Worm (Caenorhabditis elegans) whole organism, early embryonic: ENCODE data around the gene col-87.

Experiments used
- B0310.2 ChIP-seq: sonication (generic microtip); optimal IDR thresholded peaks from 2 replicates; lab custom pipeline; 2016; ENCODE audit warnings: mild to moderate bottlenecking, missing genetic modification characterization, missing compliant biosample characterization
- F13C5.2 ChIP-seq: sonication (generic microtip); optimal IDR thresholded peaks from 2 replicates; lab custom pipeline; 2017; ENCODE audit warnings: mild to moderate bottlenecking, missing genetic modification characterization, inconsistent platforms, missing compliant biosample characterization
- aly-1 ChIP-seq: sonication (generic microtip); optimal IDR thresholded peaks from 2 replicates; lab custom pipeline; 2016; ENCODE audit warnings: missing genetic modification characterization, missing compliant biosample characterization
- ama-1 ChIP-seq: fragments of 150-350 bp; optimal IDR thresholded peaks from 2 replicates; lab custom pipeline; 2014
- ceh-13 ChIP-seq: fragments of 200-800 bp; sonication (Bioruptor generic); optimal IDR thresholded peaks from 2 replicates; lab custom pipeline; 2018; ENCODE audit warnings: mild to moderate bottlenecking, missing genetic modification characterization, missing compliant biosample characterization
- ceh-36 ChIP-seq: sonication (generic microtip); optimal IDR thresholded peaks from 2 replicates; lab custom pipeline; 2016; ENCODE audit warnings: missing genetic modification characterization, inconsistent platforms, missing compliant biosample characterization
- ets-7 ChIP-seq: sonication (generic microtip); optimal IDR thresholded peaks from 2 replicates; lab custom pipeline; 2016; ENCODE audit warnings: missing genotype, missing genetic modification characterization, missing compliant biosample characterization
- flt-1 ChIP-seq: fragments of 200-800 bp; sonication (Bioruptor generic); IDR thresholded peaks from 2 replicates; pipeline ENCODE4 v1.3.6; 2022; ENCODE audit warnings: missing genetic modification characterization, missing compliant biosample characterization
- hmbx-1 ChIP-seq: sonication (generic microtip); optimal IDR thresholded peaks from 2 replicates; lab custom pipeline; 2016; ENCODE audit warnings: mild to moderate bottlenecking, missing genetic modification characterization, missing compliant biosample characterization
- hmg-4 ChIP-seq: fragments of 200-800 bp; sonication (Bioruptor generic); optimal IDR thresholded peaks from 2 replicates; lab custom pipeline; 2018; ENCODE audit warnings: mild to moderate bottlenecking, missing genetic modification characterization, missing compliant biosample characterization
- hnd-1 ChIP-seq: sonication (generic microtip); optimal IDR thresholded peaks from 2 replicates; lab custom pipeline; 2016; ENCODE audit warnings: missing genetic modification characterization, missing compliant biosample characterization
- pes-1 ChIP-seq: fragments of 200-800 bp; sonication (Bioruptor generic); IDR thresholded peaks from 2 replicates; pipeline ENCODE4 v1.3.6; 2022; ENCODE audit warnings: missing genetic modification reagents, missing genetic modification characterization, missing compliant biosample characterization
- scrt-1 ChIP-seq: fragments of 200-800 bp; sonication (Bioruptor generic); IDR thresholded peaks from 2 replicates; pipeline ENCODE4 v1.3.6; 2022; ENCODE audit warnings: missing genetic modification characterization, missing compliant biosample characterization
- sea-1 ChIP-seq: fragments of 200-800 bp; sonication (Bioruptor generic); conservative IDR thresholded peaks from 2 replicates; pipeline ENCODE4 v1.3.6; 2022; ENCODE audit warnings: missing genetic modification characterization, missing compliant biosample characterization
- tbx-11 ChIP-seq: fragments of 200-800 bp; sonication (Bioruptor generic); IDR thresholded peaks from 2 replicates; pipeline ENCODE4 v1.3.6; 2022; ENCODE audit warnings: missing genetic modification characterization, missing compliant biosample characterization
- tbx-37 ChIP-seq: fragments of 200-800 bp; sonication (Bioruptor generic); conservative IDR thresholded peaks from 2 replicates; pipeline ENCODE4 v1.3.6; 2022; ENCODE audit warnings: missing genetic modification reagents, missing genetic modification characterization, missing compliant biosample characterization
- tra-4 ChIP-seq: sonication (generic microtip); optimal IDR thresholded peaks from 2 replicates; lab custom pipeline; 2017; ENCODE audit warnings: missing genetic modification characterization, missing compliant biosample characterization

col-87 gene

DNA sequence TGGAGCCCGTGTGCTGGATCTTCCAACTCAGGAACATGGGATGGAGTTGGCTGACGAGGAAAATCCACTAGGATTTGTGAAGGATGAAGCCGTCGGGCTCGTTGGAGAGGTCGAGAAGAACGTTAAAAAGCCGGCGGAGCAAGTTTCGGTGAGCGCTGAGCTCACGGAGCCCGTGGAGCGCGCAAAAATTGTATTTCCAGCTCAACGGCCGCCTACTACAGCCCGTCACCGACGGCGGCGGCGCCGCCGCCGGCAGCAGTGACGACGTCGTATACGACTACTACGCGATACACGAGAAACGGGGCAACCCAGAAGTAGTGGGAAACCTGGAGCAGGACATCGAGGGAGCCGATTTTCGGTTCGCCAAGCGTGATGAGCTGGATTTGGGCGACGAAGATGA is 33.6 kb downstream of the col-87 start:
- TF ChIP-seq pes-1 (GFP tag; lab: Robert Waterston, UW) (0 out of 2 replicates have a peak, but pooled peaks have one; percentile 6), tbx-11 (GFP tag; lab: Robert Waterston, UW) (no peak)

DNA sequence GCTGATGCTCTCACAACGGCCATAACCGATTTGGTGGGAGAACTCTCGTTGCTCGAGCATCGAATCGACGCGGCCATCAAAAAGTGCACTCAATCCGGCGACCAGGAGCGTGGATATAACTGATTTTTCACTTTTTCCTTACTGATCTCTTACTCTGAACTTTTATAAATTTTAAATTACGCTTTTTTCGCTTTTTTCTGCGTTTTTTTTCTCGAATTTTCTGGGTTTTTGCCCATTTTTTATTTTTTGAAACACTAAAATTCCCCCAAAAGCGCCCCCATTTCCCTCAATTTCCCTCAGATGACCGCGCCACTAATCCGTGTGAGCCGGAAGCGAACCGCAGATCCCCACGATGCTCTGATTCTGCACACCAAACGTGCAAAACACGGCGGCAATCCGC is 34.1 kb downstream of the col-87 start, which contains the start of gene W01G7.4:
W01G7.4 (plus strand) TSS at position 301 of the 400 bp plus-strand sequence.
- TF ChIP-seq aly-1 (tag; lab: Kevin White, UChicago) (no peak), B0310.2 (no peak), tbx-11 (GFP tag; lab: Robert Waterston, UW) (no peak), pes-1 (GFP tag; lab: Robert Waterston, UW) (no peak), scrt-1 (GFP tag; lab: Robert Waterston, UW) (no peak), hmbx-1 (tag; lab: Kevin White, UChicago) (no peak), tra-4 (tag; lab: Kevin White, UChicago) (no peak), ceh-36 (tag; lab: Kevin White, UChicago) (no peak), tbx-37 (no peak), sea-1 (GFP tag; lab: Robert Waterston, UW) (no peak), ets-7 (tag; lab: Kevin White, UChicago) (no peak), ceh-13 (GFP tag; lab: Kevin White, UChicago) (no peak), flt-1 (no peak), F13C5.2 (tag; lab: Kevin White, UChicago) (no peak), hnd-1 (tag; lab: Kevin White, UChicago) (no peak), hmg-4 (no peak), ama-1 (lab: Kevin White, UChicago) (no peak)

DNA sequence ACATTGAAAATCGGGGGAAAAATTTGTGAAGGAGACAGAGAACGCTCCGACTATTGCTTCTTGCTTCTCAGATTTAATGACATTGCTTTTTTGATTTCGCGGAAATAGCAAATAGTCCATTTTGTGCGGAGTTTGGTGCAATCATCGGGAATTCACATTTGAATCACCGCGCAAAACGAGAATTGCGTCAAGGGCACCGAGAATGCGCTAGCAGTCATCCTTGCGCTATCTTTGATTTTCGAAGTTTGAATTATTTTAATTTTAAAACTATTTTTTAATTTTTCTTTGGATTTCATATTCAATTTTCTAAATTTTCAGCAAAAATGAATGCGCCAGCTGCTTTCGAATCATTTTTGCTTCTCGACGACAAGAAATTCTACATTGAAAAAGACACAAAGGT is 34.7 kb downstream of the col-87 start, which contains the start of gene rpb-11:
rpb-11 (plus strand) TSS at position 319 of the 400 bp plus-strand sequence.
- TF ChIP-seq ceh-36 (tag; lab: Kevin White, UChicago) (no peak), F13C5.2 (tag; lab: Kevin White, UChicago) (peak; percentile 88), hnd-1 (tag; lab: Kevin White, UChicago) (peak; percentile 17), pes-1 (GFP tag; lab: Robert Waterston, UW) (peak; percentile 68), flt-1 (peak; percentile 72), tbx-11 (GFP tag; lab: Robert Waterston, UW) (peak; percentile 59; the same call in 1 of the 2 replicates), hmbx-1 (tag; lab: Kevin White, UChicago) (no peak), hmg-4 (peak; percentile 34), aly-1 (tag; lab: Kevin White, UChicago) (no peak), scrt-1 (GFP tag; lab: Robert Waterston, UW) (peak; percentile 36; the same call in 1 of the 2 replicates), tra-4 (tag; lab: Kevin White, UChicago) (no peak), tbx-37 (peak; percentile 60; the same call in 1 of the 2 replicates), ama-1 (lab: Kevin White, UChicago) (no peak), sea-1 (GFP tag; lab: Robert Waterston, UW) (0 out of 2 replicates have a peak, but pooled peaks have one; percentile 24), ets-7 (tag; lab: Kevin White, UChicago) (no peak), ceh-13 (GFP tag; lab: Kevin White, UChicago) (peak; percentile 23)

DNA sequence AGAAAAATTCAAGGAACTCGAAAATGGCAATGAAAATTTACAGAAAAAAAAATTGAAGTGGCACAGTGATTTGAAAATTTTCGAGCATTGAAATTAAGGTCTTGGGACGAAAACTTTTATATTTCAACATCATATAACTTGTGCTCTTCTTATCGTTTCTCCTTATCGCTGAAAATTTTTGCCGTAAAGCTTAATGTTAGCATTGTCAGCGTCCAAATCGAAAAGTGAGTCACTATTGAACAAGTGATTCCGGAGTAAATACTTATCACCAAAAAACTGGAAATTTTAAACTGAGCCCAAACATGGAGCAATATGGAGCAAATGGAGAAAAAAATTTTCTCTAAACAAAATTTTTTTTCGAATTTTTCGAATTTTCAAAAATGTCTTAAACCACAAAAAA is 38.8 kb downstream of the col-87 start:
- no peak for TF ChIP-seq tbx-11 (GFP tag; lab: Robert Waterston, UW)

DNA sequence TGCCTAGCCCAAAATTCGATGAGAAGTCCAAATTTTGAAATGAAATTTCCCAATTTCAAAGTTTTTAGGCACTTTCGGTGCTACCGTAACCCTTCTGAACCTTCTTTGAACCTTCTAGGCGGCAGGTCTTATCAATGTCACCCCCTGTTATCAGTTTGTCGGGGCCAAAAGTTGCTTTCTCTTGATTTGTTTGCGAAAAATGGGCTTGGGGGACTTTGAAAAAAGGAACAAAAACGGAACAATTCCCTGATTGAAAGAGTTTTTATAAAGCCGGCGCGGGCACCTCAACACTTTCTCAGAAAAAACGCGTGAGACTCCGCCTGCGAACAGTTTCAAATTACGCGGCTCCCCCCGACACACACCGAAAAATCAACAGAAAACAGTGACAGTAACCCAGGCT is 41.3 kb downstream of the col-87 start:
- TF ChIP-seq hmg-4 (no peak), ceh-36 (tag; lab: Kevin White, UChicago) (no peak), flt-1 (no peak), pes-1 (GFP tag; lab: Robert Waterston, UW) (no peak), ama-1 (lab: Kevin White, UChicago) (no peak)

DNA sequence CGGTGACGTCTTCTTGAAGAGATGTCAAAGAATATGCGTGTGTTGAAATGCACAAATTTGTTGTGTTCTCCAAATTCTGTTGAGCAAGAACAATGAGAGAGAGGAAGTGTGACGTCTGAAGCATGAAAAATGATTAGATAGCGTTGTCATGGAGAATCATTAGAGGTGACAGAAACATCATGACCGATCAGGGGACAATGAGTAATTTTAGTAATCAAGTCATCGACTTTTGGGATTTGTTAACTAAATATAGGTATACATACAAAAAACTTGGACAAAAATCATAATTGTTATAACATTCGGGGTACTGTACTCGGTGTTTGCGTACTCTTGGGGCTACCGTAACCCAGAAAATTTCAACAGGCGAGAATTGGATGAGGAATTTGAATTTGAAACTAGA is 42.3 kb downstream of the col-87 start, which contains the start of gene daf-5:
daf-5 (minus strand) TSS at position 101 of the 400 bp plus-strand sequence.
- TF ChIP-seq tra-4 (tag; lab: Kevin White, UChicago): no peak
- TF ChIP-seq sea-1 (GFP tag; lab: Robert Waterston, UW): no peak
- TF ChIP-seq hmg-4: no peak
- TF ChIP-seq ama-1 (lab: Kevin White, UChicago): no peak
- no peak for TF ChIP-seq ceh-13 (GFP tag; lab: Kevin White, UChicago)
- no peak for TF ChIP-seq flt-1
- no peak for TF ChIP-seq B0310.2
- TF ChIP-seq hmbx-1 (tag; lab: Kevin White, UChicago): no peak
- TF ChIP-seq F13C5.2 (tag; lab: Kevin White, UChicago): no peak
- TF ChIP-seq tbx-37: no peak
- TF ChIP-seq ceh-36 (tag; lab: Kevin White, UChicago): no peak
- TF ChIP-seq hnd-1 (tag; lab: Kevin White, UChicago): no peak
- no peak for TF ChIP-seq ets-7 (tag; lab: Kevin White, UChicago)

DNA sequence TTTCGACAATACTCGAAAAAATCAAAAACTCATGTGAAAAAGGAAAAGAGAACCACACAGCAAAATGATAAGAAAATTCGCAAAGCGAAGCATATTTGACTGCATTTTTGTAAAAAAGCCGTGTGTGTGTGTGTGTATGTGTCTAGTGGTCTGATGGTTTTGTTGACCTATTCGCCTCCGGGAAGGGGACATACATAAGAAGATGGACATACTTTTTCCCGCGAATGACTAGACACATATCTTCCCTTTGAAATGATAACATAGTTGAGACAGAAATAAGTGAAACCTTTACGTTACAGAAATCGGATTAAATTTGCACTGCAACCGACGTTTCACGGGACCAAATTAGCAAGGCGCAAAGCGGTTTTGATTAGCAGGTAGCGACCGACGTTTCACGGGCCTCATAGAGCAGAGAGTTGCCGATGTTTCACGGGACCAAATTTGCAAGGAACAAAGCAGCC is 43.0 kb downstream of the col-87 start:
- TF ChIP-seq pes-1 (GFP tag; lab: Robert Waterston, UW): no peak
- no peak for TF ChIP-seq B0310.2
- TF ChIP-seq F13C5.2 (tag; lab: Kevin White, UChicago): no peak
- TF ChIP-seq aly-1 (tag; lab: Kevin White, UChicago): no peak
- no peak for TF ChIP-seq tbx-11 (GFP tag; lab: Robert Waterston, UW)
- no peak for TF ChIP-seq sea-1 (GFP tag; lab: Robert Waterston, UW)
- no peak for TF ChIP-seq tra-4 (tag; lab: Kevin White, UChicago)
- no peak for TF ChIP-seq tbx-37
- TF ChIP-seq ama-1 (lab: Kevin White, UChicago): no peak
- TF ChIP-seq hmbx-1 (tag; lab: Kevin White, UChicago): no peak
- no peak for TF ChIP-seq ceh-13 (GFP tag; lab: Kevin White, UChicago)
- no peak for TF ChIP-seq hnd-1 (tag; lab: Kevin White, UChicago)
- TF ChIP-seq flt-1: no peak
- TF ChIP-seq ets-7 (tag; lab: Kevin White, UChicago): no peak
- TF ChIP-seq ceh-36 (tag; lab: Kevin White, UChicago): no peak
- TF ChIP-seq scrt-1 (GFP tag; lab: Robert Waterston, UW): no peak
- no peak for TF ChIP-seq hmg-4
